Fruit fly (Drosophila melanogaster): ENCODE data around the gene CG15260.

CG15260 gene

DNA sequence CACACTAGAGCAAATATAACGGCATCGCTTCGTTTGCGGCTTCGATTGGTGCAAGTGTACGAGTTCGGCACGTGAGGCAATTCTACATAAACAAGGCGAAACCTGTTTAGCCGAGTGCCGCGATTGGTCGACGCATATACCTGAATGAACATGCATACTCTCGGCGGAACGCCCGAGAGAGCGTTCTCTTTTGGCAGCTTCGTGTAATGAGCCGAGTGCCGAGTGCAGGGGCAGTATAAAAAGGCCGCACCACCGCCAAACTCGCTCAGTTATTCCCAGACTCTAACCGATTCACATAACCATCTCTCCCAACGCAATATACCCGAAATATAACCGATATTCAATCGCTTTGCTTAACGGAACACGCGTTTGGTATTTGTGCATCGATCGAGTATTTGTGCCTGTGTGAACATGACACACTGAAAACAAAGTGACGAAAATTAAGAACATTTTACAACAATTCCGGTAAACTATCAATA is 41.6 kb upstream of the CG15260 start, which contains the start of gene esg (continued):
- peak; percentile 76 for TF ChIP-seq jing (GFP tag; optimal IDR thresholded peaks at IDR 0.05)
- no peak for TF ChIP-seq otp (GFP tag; IDR thresholded peaks at IDR 0.05)
- TF ChIP-seq Hey (tag; optimal IDR thresholded peaks at IDR 0.05): no peak
- TF ChIP-seq CG2889 (GFP tag; IDR thresholded peaks at IDR 0.05): no peak
- no peak for TF ChIP-seq gem (tag; optimal IDR thresholded peaks at IDR 0.05)
- TF ChIP-seq sob (GFP tag; IDR thresholded peaks at IDR 0.05): 0 out of 2 replicates have a peak, but pooled peaks have one; percentile 10
- no peak for TF ChIP-seq Oaz (GFP tag; IDR thresholded peaks at IDR 0.05)
- TF ChIP-seq CG12299 (tag; optimal IDR thresholded peaks at IDR 0.05): no peak
- TF ChIP-seq CG2116 (GFP tag; optimal IDR thresholded peaks at IDR 0.05): no peak
- no peak for TF ChIP-seq CG11093 (GFP tag; IDR thresholded peaks at IDR 0.05)
- no peak for TF ChIP-seq Asciz (GFP tag; optimal IDR thresholded peaks at IDR 0.05)
- no peak for TF ChIP-seq CG10267 (tag; optimal IDR thresholded peaks at IDR 0.05)
- no peak for TF ChIP-seq ATbp (GFP tag; optimal IDR thresholded peaks at IDR 0.05)
- TF ChIP-seq cwo (GFP tag; optimal IDR thresholded peaks at IDR 0.05): peak; percentile 75
- TF ChIP-seq Hmx (GFP tag; optimal IDR thresholded peaks at IDR 0.05): no peak
- TF ChIP-seq CTCF (GFP tag; optimal IDR thresholded peaks at IDR 0.05): no peak
- no peak for TF ChIP-seq gsb-n (tag; optimal IDR thresholded peaks at IDR 0.05)
- no peak for TF ChIP-seq CG9797 (GFP tag; optimal IDR thresholded peaks at IDR 0.05)
- TF ChIP-seq Dbx (GFP tag; IDR thresholded peaks at IDR 0.05): no peak
- TF ChIP-seq CG8944 (GFP tag; optimal IDR thresholded peaks at IDR 0.05): no peak
- peak; percentile 92 for TF ChIP-seq chinmo (GFP tag; IDR thresholded peaks at IDR 0.05; ENCODE audit: partially characterized antibody)
- TF ChIP-seq CG7963 (GFP tag; IDR thresholded peaks at IDR 0.05; ENCODE audit: partially characterized antibody): no peak; the same call in 2 of the 3 replicates
- TF ChIP-seq en (GFP tag; optimal IDR thresholded peaks at IDR 0.05): no peak
- TF ChIP-seq vnd (GFP tag; IDR thresholded peaks at IDR 0.05; ENCODE audit: partially characterized antibody): no peak
- peak; percentile 63; the same call in 2 of the 3 replicates for TF ChIP-seq CG34224 (GFP tag; IDR thresholded peaks at IDR 0.05; ENCODE audit: partially characterized antibody)
- peak; percentile 36; the same call in 1 of the 3 replicates for TF ChIP-seq ci (GFP tag; IDR thresholded peaks at IDR 0.05)
- peak; percentile 31; the same call in 1 of the 2 replicates for TF ChIP-seq Bgb (GFP tag; IDR thresholded peaks at IDR 0.05; ENCODE audit: partially characterized antibody)
- TF ChIP-seq pros (GFP tag; optimal IDR thresholded peaks at IDR 0.05): peak; percentile 28
- no peak for TF ChIP-seq CG10959 (GFP tag; IDR thresholded peaks at IDR 0.05)
- TF ChIP-seq CG30431 (GFP tag; optimal IDR thresholded peaks at IDR 0.05): no peak
- no peak for TF ChIP-seq yki (optimal IDR thresholded peaks at IDR 0.05)
- TF ChIP-seq CG3847 (GFP tag; IDR thresholded peaks at IDR 0.05): no peak
- TF ChIP-seq onecut (GFP tag; IDR thresholded peaks at IDR 0.05): 0 out of 2 replicates have a peak, but pooled peaks have one; percentile 11
- TF ChIP-seq Deaf1 (tag; optimal IDR thresholded peaks at IDR 0.05): peak; percentile 100
- TF ChIP-seq CG18262 (tag; optimal IDR thresholded peaks at IDR 0.05): no peak
- TF ChIP-seq CG17912 (GFP tag; optimal IDR thresholded peaks at IDR 0.05): no peak
- no peak for TF ChIP-seq CG3407 (GFP tag; optimal IDR thresholded peaks at IDR 0.05)
- no peak for TF ChIP-seq sens-2 (GFP tag; IDR thresholded peaks at IDR 0.05)
- peak; percentile 8 for TF ChIP-seq CG8924 (tag; optimal IDR thresholded peaks at IDR 0.05)
- TF ChIP-seq odd (GFP tag; optimal IDR thresholded peaks at IDR 0.05): no peak
- no peak for TF ChIP-seq ssp (GFP tag; IDR thresholded peaks at IDR 0.05)
- no peak for TF ChIP-seq Dfd (GFP tag; optimal IDR thresholded peaks at IDR 0.05)
- no peak for TF ChIP-seq CG9609 (GFP tag; optimal IDR thresholded peaks at IDR 0.05)
- TF ChIP-seq CG17328 (GFP tag; IDR thresholded peaks at IDR 0.05): no peak
- no peak for TF ChIP-seq Ets65A (GFP tag)
- no peak for TF ChIP-seq CG14667 (GFP tag; IDR thresholded peaks at IDR 0.05)
- no peak for TF ChIP-seq Blimp-1 (GFP tag; optimal IDR thresholded peaks at IDR 0.05)
- no peak for TF ChIP-seq CG13123 (GFP tag; optimal IDR thresholded peaks at IDR 0.05)
- no peak for TF ChIP-seq CG8478 (optimal IDR thresholded peaks at IDR 0.05)
- TF ChIP-seq Ravus (GFP tag; IDR thresholded peaks at IDR 0.05): no peak
- TF ChIP-seq NK7.1 (GFP tag; optimal IDR thresholded peaks at IDR 0.05): no peak
- TF ChIP-seq Spps (tag; optimal IDR thresholded peaks at IDR 0.05): no peak
- TF ChIP-seq vvl (GFP tag; IDR thresholded peaks at IDR 0.05): peak; percentile 53

Data from whole organism, embryonic.